Fruit fly (Drosophila melanogaster) whole organism, wandering third instar larva: Measurements from ENCODE around the gene Usp5.

Source experiments
- CrebA ChIP-seq: fragments of 200-800 bp; sonication (Bioruptor generic); optimal IDR thresholded peaks from 2 replicates; lab custom pipeline; 2016; ENCODE audit warnings: missing biosample characterization, mild to moderate bottlenecking, missing genetic modification characterization, borderline replicate concordance
- h ChIP-seq: fragments of 200-800 bp; sonication (Bioruptor generic); optimal IDR thresholded peaks from 3 replicates; lab custom pipeline; 2016; ENCODE audit warnings: missing biosample characterization, mild to moderate bottlenecking, missing genetic modification characterization
- lola ChIP-seq: fragments of >200 bp; optimal IDR thresholded peaks from 2 replicates; lab custom pipeline; 2017; ENCODE audit warnings: missing biosample characterization, missing genetic modification characterization

dm6 chr3L:3165399-3165798, 17.2 kb upstream of the Usp5 start:
- TF ChIP-seq h (GFP tag; lab: Kevin White, UChicago) = no peak
- no peak for TF ChIP-seq lola (GFP tag; lab: Kevin White, UChicago)
- no peak for TF ChIP-seq CrebA
